Fruit fly (Drosophila melanogaster): ENCODE results near the gene Alg2.

The Alg2 gene

DNA sequence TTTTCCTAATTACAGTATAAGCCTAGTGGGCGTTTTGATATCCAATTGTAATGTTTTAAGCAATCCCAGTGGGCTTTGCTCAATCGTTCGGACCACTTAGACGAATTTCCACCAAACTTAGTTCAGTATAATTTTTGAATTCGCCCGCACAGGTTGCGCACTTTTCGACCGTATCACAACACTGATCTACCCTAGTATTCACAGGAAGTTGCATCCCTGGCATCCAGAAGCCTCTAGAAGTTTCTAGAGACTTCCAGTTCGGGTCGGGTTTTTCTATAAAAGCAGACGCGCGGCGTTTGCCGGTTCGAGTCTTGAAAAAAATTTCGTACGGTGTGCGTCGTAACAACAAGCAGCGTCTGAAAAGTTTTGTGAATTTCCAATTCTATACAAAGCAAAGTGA lies 49.3 kb downstream of the Alg2 start, which contains the start of gene Hsp83:
Gene Hsp83 (plus strand): TSS at position 58 of the 400 bp plus-strand sequence.
- TF ChIP-seq Rel (GFP tag; optimal IDR thresholded peaks at IDR 0.05): peak; percentile 81
- TF ChIP-seq Rel (tag; optimal IDR thresholded peaks at IDR 0.05): peak; percentile 88
- TF ChIP-seq Hnf4 (GFP tag; optimal IDR thresholded peaks at IDR 0.05): peak; percentile 92
- peak; percentile 85 for TF ChIP-seq sv (GFP tag; optimal IDR thresholded peaks at IDR 0.05)
- no peak for TF ChIP-seq dl (GFP tag; optimal IDR thresholded peaks at IDR 0.05; ENCODE audit: insufficient read depth in 1 of 2, partially characterized antibody in 2 of 2)
- TF ChIP-seq dsf (GFP tag; optimal IDR thresholded peaks at IDR 0.05; ENCODE audit: borderline replicate concordance): peak; percentile 78
- peak; percentile 80 for TF ChIP-seq ey (GFP tag; optimal IDR thresholded peaks at IDR 0.05)
- peak; percentile 94 for TF ChIP-seq CG9705 (GFP tag; optimal IDR thresholded peaks at IDR 0.05)
- TF ChIP-seq Dfd (GFP tag; optimal IDR thresholded peaks at IDR 0.05): no peak
- peak; percentile 98 for TF ChIP-seq rgr (GFP tag; optimal IDR thresholded peaks at IDR 0.05)
- TF ChIP-seq tai (GFP tag; optimal IDR thresholded peaks at IDR 0.05): no peak
- no peak for TF ChIP-seq GATAd (GFP tag; optimal IDR thresholded peaks at IDR 0.05)
- TF ChIP-seq Hr83 (GFP tag; optimal IDR thresholded peaks at IDR 0.05; ENCODE audit: poor library complexity, severe bottlenecking): peak; percentile 99
- TF ChIP-seq h (GFP tag; optimal IDR thresholded peaks at IDR 0.05): peak; percentile 96
- TF ChIP-seq Abd-B (GFP tag; optimal IDR thresholded peaks at IDR 0.05): no peak
- TF ChIP-seq OdsH (GFP tag; optimal IDR thresholded peaks at IDR 0.05): peak; percentile 94
- peak; percentile 98 for TF ChIP-seq br (GFP tag; optimal IDR thresholded peaks at IDR 0.05)
- TF ChIP-seq N (GFP tag; optimal IDR thresholded peaks at IDR 0.05): no peak
- TF ChIP-seq Dif (GFP tag; optimal IDR thresholded peaks at IDR 0.05; ENCODE audit: partially characterized antibody): peak; percentile 27
- TF ChIP-seq psq (GFP tag; optimal IDR thresholded peaks at IDR 0.05): peak; percentile 80
- peak; percentile 95 for TF ChIP-seq fru (GFP tag; optimal IDR thresholded peaks at IDR 0.05)
- TF ChIP-seq CG32264 (GFP tag; optimal IDR thresholded peaks at IDR 0.05): peak; percentile 86
- TF ChIP-seq woc (GFP tag; optimal IDR thresholded peaks at IDR 0.05): peak; percentile 65
- no peak for TF ChIP-seq Vsx2 (GFP tag; optimal IDR thresholded peaks at IDR 0.05; ENCODE audit: partially characterized antibody)
- no peak for TF ChIP-seq usp (GFP tag; optimal IDR thresholded peaks at IDR 0.05)
- TF ChIP-seq Myc (optimal IDR thresholded peaks at IDR 0.05): no peak
- TF ChIP-seq lola (GFP tag; optimal IDR thresholded peaks at IDR 0.05): no peak
- peak; percentile 87 for TF ChIP-seq HLH106 (tag; optimal IDR thresholded peaks at IDR 0.05)
- TF ChIP-seq sage (GFP tag; optimal IDR thresholded peaks at IDR 0.05): peak; percentile 95
- peak; percentile 57 for TF ChIP-seq Mio (GFP tag; optimal IDR thresholded peaks at IDR 0.05)
- TF ChIP-seq Sp1 (GFP tag; optimal IDR thresholded peaks at IDR 0.05): peak; percentile 98
- TF ChIP-seq foxo (GFP tag; optimal IDR thresholded peaks at IDR 0.05): peak; percentile 87 to 93
- TF ChIP-seq brk (GFP tag; optimal IDR thresholded peaks at IDR 0.05): peak; percentile 90
- no peak for TF ChIP-seq Hr78 (GFP tag; optimal IDR thresholded peaks at IDR 0.05)
- TF ChIP-seq Jra (GFP tag; optimal IDR thresholded peaks at IDR 0.05): peak; percentile 68
- TF ChIP-seq pan (optimal IDR thresholded peaks at IDR 0.05): no peak
- no peak for TF ChIP-seq jim (GFP tag; optimal IDR thresholded peaks at IDR 0.05)
- TF ChIP-seq CrebA (GFP tag; optimal IDR thresholded peaks at IDR 0.05; ENCODE audit: borderline replicate concordance): no peak
- peak; percentile 90 for TF ChIP-seq dmrt93B (GFP tag; optimal IDR thresholded peaks at IDR 0.05)

DNA sequence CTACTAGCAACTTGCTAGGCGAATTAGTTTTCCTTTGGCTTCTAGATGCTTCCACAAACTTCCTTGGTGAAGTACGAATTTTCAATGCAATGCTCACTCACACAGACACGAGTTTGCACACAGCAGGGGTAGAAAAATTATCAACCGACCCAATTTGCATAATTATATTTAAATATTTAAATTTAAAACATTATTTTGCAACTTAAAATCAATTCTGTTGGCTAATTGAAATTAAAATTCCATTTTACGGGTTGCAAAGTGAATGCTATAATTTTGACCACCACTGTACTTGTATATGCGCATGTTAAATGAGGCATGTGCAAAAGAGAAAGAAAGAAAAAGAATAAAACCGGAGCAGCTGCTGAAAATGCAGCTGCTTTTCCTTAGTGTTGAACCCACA lies 50.5 kb downstream of the Alg2 start:
- TF ChIP-seq dl (GFP tag; optimal IDR thresholded peaks at IDR 0.05; ENCODE audit: insufficient read depth in 1 of 2, partially characterized antibody in 2 of 2) (no peak), CG32264 (GFP tag; optimal IDR thresholded peaks at IDR 0.05) (peak; percentile 87), h (GFP tag; optimal IDR thresholded peaks at IDR 0.05) (peak; percentile 97), brk (GFP tag; optimal IDR thresholded peaks at IDR 0.05) (peak; percentile 93), Mio (GFP tag; optimal IDR thresholded peaks at IDR 0.05) (no peak), OdsH (GFP tag; optimal IDR thresholded peaks at IDR 0.05) (peak; percentile 97), foxo (GFP tag; optimal IDR thresholded peaks at IDR 0.05) (peak; percentile 55 to 97), Hr83 (GFP tag; optimal IDR thresholded peaks at IDR 0.05; ENCODE audit: poor library complexity, severe bottlenecking) (peak; percentile 68), ey (GFP tag; optimal IDR thresholded peaks at IDR 0.05) (peak; percentile 88), woc (GFP tag; optimal IDR thresholded peaks at IDR 0.05) (peak; percentile 85), sage (GFP tag; optimal IDR thresholded peaks at IDR 0.05) (peak; percentile 95), psq (GFP tag; optimal IDR thresholded peaks at IDR 0.05) (peak; percentile 95), CG9705 (GFP tag; optimal IDR thresholded peaks at IDR 0.05) (peak; percentile 25), GATAd (GFP tag; optimal IDR thresholded peaks at IDR 0.05) (peak; percentile 84), dsf (GFP tag; optimal IDR thresholded peaks at IDR 0.05; ENCODE audit: borderline replicate concordance) (peak; percentile 54), sv (GFP tag; optimal IDR thresholded peaks at IDR 0.05) (peak; percentile 67), HLH106 (tag; optimal IDR thresholded peaks at IDR 0.05) (peak; percentile 94), Hnf4 (GFP tag; optimal IDR thresholded peaks at IDR 0.05) (peak; percentile 90), dmrt93B (GFP tag; optimal IDR thresholded peaks at IDR 0.05) (peak; percentile 84), jim (GFP tag; optimal IDR thresholded peaks at IDR 0.05) (no peak), Rel (GFP tag; optimal IDR thresholded peaks at IDR 0.05) (peak; percentile 95), Rel (tag; optimal IDR thresholded peaks at IDR 0.05) (peak; percentile 81), usp (GFP tag; optimal IDR thresholded peaks at IDR 0.05) (no peak), br (GFP tag; optimal IDR thresholded peaks at IDR 0.05) (peak; percentile 92), N (GFP tag; optimal IDR thresholded peaks at IDR 0.05) (no peak), Dfd (GFP tag; optimal IDR thresholded peaks at IDR 0.05) (no peak), Vsx2 (GFP tag; optimal IDR thresholded peaks at IDR 0.05; ENCODE audit: partially characterized antibody) (no peak), Sp1 (GFP tag; optimal IDR thresholded peaks at IDR 0.05) (peak; percentile 95), fru (GFP tag; optimal IDR thresholded peaks at IDR 0.05) (peak; percentile 93), Abd-B (GFP tag; optimal IDR thresholded peaks at IDR 0.05) (no peak), Dif (GFP tag; optimal IDR thresholded peaks at IDR 0.05; ENCODE audit: partially characterized antibody) (no peak), rgr (GFP tag; optimal IDR thresholded peaks at IDR 0.05) (peak; percentile 97), CrebA (GFP tag; optimal IDR thresholded peaks at IDR 0.05; ENCODE audit: borderline replicate concordance) (no peak), Jra (GFP tag; optimal IDR thresholded peaks at IDR 0.05) (peak; percentile 85), Hr78 (GFP tag; optimal IDR thresholded peaks at IDR 0.05) (no peak), lola (GFP tag; optimal IDR thresholded peaks at IDR 0.05) (no peak), tai (GFP tag; optimal IDR thresholded peaks at IDR 0.05) (no peak)
